Worm (Caenorhabditis elegans) whole organism, L4 larva: ENCODE measurements around the gene C28D4.7.

ENCODE experiments used
- F26F4.8 ChIP-seq: fragments of 200-800 bp; sonication (Bioruptor generic); conservative IDR thresholded peaks from 2 replicates; pipeline ENCODE4 v1.3.6; 2022; ENCODE audit warnings: missing genetic modification characterization, missing compliant biosample characterization
- T26A8.4 ChIP-seq: fragments of 200-800 bp; sonication (Bioruptor generic); IDR thresholded peaks from 2 replicates; pipeline ENCODE4 v1.3.6; 2022; ENCODE audit warnings: missing genetic modification characterization, missing compliant biosample characterization
- Y48G9A.11 ChIP-seq: fragments of 200-800 bp; sonication (Bioruptor generic); IDR thresholded peaks from 2 replicates; pipeline ENCODE4 v1.3.6; 2022; ENCODE audit warnings: missing genetic modification reagents, missing genetic modification characterization, missing compliant biosample characterization
- Y5F2A.4 ChIP-seq: fragments of 200-800 bp; sonication (Bioruptor generic); optimal IDR thresholded peaks from 2 replicates; lab custom pipeline; 2018; ENCODE audit warnings: mild to moderate bottlenecking, missing genetic modification characterization, missing compliant biosample characterization
- aha-1 ChIP-seq: fragments of 150-350 bp; peaks from one replicate; lab custom pipeline; 2014; ENCODE audit warnings: missing biosample characterization, missing genetic modification characterization
- ama-1 ChIP-seq: fragments of 150-350 bp; optimal IDR thresholded peaks from 2 replicates; lab custom pipeline; 2014; ENCODE audit warnings: inconsistent platforms, mixed read lengths
- attf-4 ChIP-seq: sonication (generic microtip); optimal IDR thresholded peaks from 3 replicates; lab custom pipeline; 2017; ENCODE audit warnings: missing biosample characterization, missing genetic modification characterization
- ceh-20 ChIP-seq: fragments of 200-800 bp; sonication (Bioruptor generic); IDR thresholded peaks from 2 replicates; pipeline ENCODE4 v1.3.6; 2022; ENCODE audit warnings: missing genetic modification reagents, missing genetic modification characterization, missing compliant biosample characterization
- ces-1 ChIP-seq: fragments of 150-350 bp; sonication (generic microtip); optimal IDR thresholded peaks from 4 replicates; lab custom pipeline; 2014; ENCODE audit warnings: missing biosample characterization, missing genetic modification reagents, missing genetic modification characterization
- daf-12 ChIP-seq: fragments of 150-350 bp; optimal IDR thresholded peaks from 2 replicates; lab custom pipeline; 2014; ENCODE audit warnings: missing biosample characterization, missing genetic modification reagents, missing genetic modification characterization
- daf-16 ChIP-seq, 3 experiments: sonication (generic microtip); optimal IDR thresholded peaks; 2 replicates each; lab custom pipeline; 2016 to 2017; ENCODE audit warnings: missing genetic modification characterization in 3 of 3, missing genetic modification reagents in 3 of 3, mild to moderate bottlenecking in 2 of 3, missing compliant biosample characterization in 2 of 3, missing biosample characterization in 1 of 3, moderate library complexity in 1 of 3
- daf-19 ChIP-seq: fragments of 200-800 bp; sonication (Bioruptor generic); conservative IDR thresholded peaks from 2 replicates; pipeline ENCODE4 v1.3.6; 2022; ENCODE audit warnings: missing genetic modification characterization, missing compliant biosample characterization
- dmd-6 ChIP-seq: fragments of 200-800 bp; sonication (Bioruptor generic); IDR thresholded peaks from 2 replicates; pipeline ENCODE4 v1.3.6; 2022; ENCODE audit warnings: missing genetic modification reagents, missing genetic modification characterization, missing compliant biosample characterization
- dmd-8 ChIP-seq: fragments of 200-800 bp; sonication (Bioruptor generic); IDR thresholded peaks from 2 replicates; pipeline ENCODE4 v1.3.6; 2022; ENCODE audit warnings: missing genetic modification characterization, missing compliant biosample characterization
- dmd-9 ChIP-seq: fragments of 200-800 bp; sonication (Bioruptor generic); IDR thresholded peaks from 2 replicates; pipeline ENCODE4 v1.3.6; 2022; ENCODE audit warnings: missing genetic modification reagents, missing genetic modification characterization, missing compliant biosample characterization
- dpl-1 ChIP-seq: fragments of 150-350 bp; optimal IDR thresholded peaks from 2 replicates; lab custom pipeline; 2014; ENCODE audit warnings: missing biosample characterization, missing genetic modification reagents, missing genetic modification characterization
- duxl-1 ChIP-seq: sonication (generic microtip); optimal IDR thresholded peaks from 2 replicates; lab custom pipeline; 2016; ENCODE audit warnings: mild to moderate bottlenecking, missing genetic modification characterization, moderate library complexity, missing compliant biosample characterization; ENCODE audit not compliant: poor library complexity
- dve-1 ChIP-seq: sonication (generic microtip); optimal IDR thresholded peaks from 2 replicates; lab custom pipeline; 2017; ENCODE audit warnings: antibody characterized with exemption, mild to moderate bottlenecking, missing genetic modification characterization, missing compliant biosample characterization; ENCODE audit not compliant: insufficient read depth
- egl-43 ChIP-seq: fragments of 200-800 bp; sonication (Bioruptor generic); IDR thresholded peaks from 2 replicates; pipeline ENCODE4 v1.3.6; 2022; ENCODE audit warnings: missing genetic modification reagents, missing genetic modification characterization, missing compliant biosample characterization
- fos-1 ChIP-seq: fragments of 150-350 bp; optimal IDR thresholded peaks from 2 replicates; lab custom pipeline; 2014; ENCODE audit warnings: missing biosample characterization, missing genetic modification characterization
- hlh-11 ChIP-seq: fragments of 200-800 bp; sonication (Bioruptor generic); optimal IDR thresholded peaks from 2 replicates; lab custom pipeline; 2018; ENCODE audit warnings: mild to moderate bottlenecking, missing genetic modification characterization, missing compliant biosample characterization
- hlh-30 ChIP-seq: sonication (generic microtip); optimal IDR thresholded peaks from 2 replicates; lab custom pipeline; 2017; ENCODE audit warnings: antibody characterized with exemption, mild to moderate bottlenecking, missing genetic modification characterization, missing compliant biosample characterization; ENCODE audit not compliant: insufficient read depth
- lin-1 ChIP-seq: fragments of 200-800 bp; sonication (Bioruptor generic); IDR thresholded peaks from 2 replicates; pipeline ENCODE4 v1.3.6; 2022; ENCODE audit warnings: missing genetic modification reagents, missing genetic modification characterization, missing compliant biosample characterization
- lsy-2 ChIP-seq, 2 experiments: fragments of 150-350 bp in 1 of 2; sonication (generic microtip) in 1 of 2; optimal IDR thresholded peaks; 2 replicates each; lab custom pipeline; 2014 to 2017; ENCODE audit warnings: missing biosample characterization in 2 of 2, missing genetic modification characterization in 2 of 2
- madf-5 ChIP-seq, 2 experiments: fragments of 200-800 bp; sonication (Bioruptor generic); IDR thresholded peaks; 2 replicates each; pipeline ENCODE4 v1.3.6; 2022; ENCODE audit warnings: missing compliant biosample characterization in 2 of 2, missing genetic modification characterization in 2 of 2
- mep-1 ChIP-seq: fragments of 150-350 bp; sonication (generic microtip); optimal IDR thresholded peaks from 3 replicates; lab custom pipeline; 2014; ENCODE audit warnings: missing biosample characterization, missing genetic modification characterization
- mxl-2 ChIP-seq: fragments of 200-800 bp; sonication (Bioruptor generic); conservative IDR thresholded peaks from 2 replicates; pipeline ENCODE4 v1.3.6; 2022; ENCODE audit warnings: missing genetic modification reagents, missing genetic modification characterization, missing compliant biosample characterization
- nhr-102 ChIP-seq: sonication (generic microtip); optimal IDR thresholded peaks from 2 replicates; lab custom pipeline; 2016; ENCODE audit warnings: mild to moderate bottlenecking, missing genetic modification characterization, moderate library complexity, missing compliant biosample characterization
- nhr-11 ChIP-seq: fragments of 150-350 bp; optimal IDR thresholded peaks from 2 replicates; lab custom pipeline; 2014; ENCODE audit warnings: missing biosample characterization, missing genetic modification characterization
- nhr-111 ChIP-seq: fragments of 200-800 bp; sonication (Bioruptor generic); optimal IDR thresholded peaks from 2 replicates; lab custom pipeline; 2018; ENCODE audit warnings: mild to moderate bottlenecking, missing genetic modification characterization, missing compliant biosample characterization
- nhr-28 ChIP-seq: fragments of 150-350 bp; optimal IDR thresholded peaks from 2 replicates; lab custom pipeline; 2014; ENCODE audit warnings: missing biosample characterization, missing genetic modification characterization
- nhr-41 ChIP-seq: fragments of 200-800 bp; sonication (Bioruptor generic); IDR thresholded peaks from 2 replicates; pipeline ENCODE4 v1.3.6; 2022; ENCODE audit warnings: missing genetic modification reagents, missing genetic modification characterization, missing compliant biosample characterization
- nhr-48 ChIP-seq: sonication (generic microtip); optimal IDR thresholded peaks from 2 replicates; lab custom pipeline; 2016; ENCODE audit warnings: mild to moderate bottlenecking, missing genetic modification characterization, missing compliant biosample characterization
- nhr-77 ChIP-seq: fragments of 150-350 bp; optimal IDR thresholded peaks from 2 replicates; lab custom pipeline; 2014; ENCODE audit warnings: missing biosample characterization, missing genetic modification characterization
- php-3 ChIP-seq: fragments of 200-800 bp; sonication (Bioruptor generic); IDR thresholded peaks from 2 replicates; pipeline ENCODE4 v1.3.6; 2022; ENCODE audit warnings: missing genetic modification reagents, missing genetic modification characterization, missing compliant biosample characterization
- pqm-1 ChIP-seq: sonication (generic microtip); optimal IDR thresholded peaks from 2 replicates; lab custom pipeline; 2017; ENCODE audit warnings: missing biosample characterization, missing genetic modification characterization
- rbr-2 ChIP-seq: sonication (generic microtip); optimal IDR thresholded peaks from 2 replicates; lab custom pipeline; 2016; ENCODE audit warnings: missing genotype, missing genetic modification characterization, missing compliant biosample characterization
- saeg-2 ChIP-seq: fragments of 200-800 bp; sonication (Bioruptor generic); IDR thresholded peaks from 2 replicates; pipeline ENCODE4 v1.3.6; 2022; ENCODE audit warnings: missing genetic modification reagents, missing genetic modification characterization, missing compliant biosample characterization
- unc-62 ChIP-seq, 3 experiments: fragments of 150-350 bp in 1 of 3; sonication (generic microtip); optimal IDR thresholded peaks in 2 of 3; peaks in 1 of 3; 1 replicate in 1 of 3; 2 replicates in 2 of 3; lab custom pipeline; 2014 to 2017; ENCODE audit warnings: missing biosample characterization in 3 of 3, missing genetic modification characterization in 3 of 3, missing genetic modification reagents in 3 of 3, missing genotype in 1 of 3
- zag-1 ChIP-seq: fragments of 150-350 bp; optimal IDR thresholded peaks from 2 replicates; lab custom pipeline; 2014; ENCODE audit warnings: missing biosample characterization, missing genetic modification characterization
- zfp-3 ChIP-seq: fragments of 200-800 bp; sonication (Bioruptor generic); conservative IDR thresholded peaks from 2 replicates; pipeline ENCODE4 v1.3.6; 2022; ENCODE audit warnings: missing genetic modification reagents, missing genetic modification characterization, missing compliant biosample characterization
- ztf-11 ChIP-seq: fragments of 150-350 bp; optimal IDR thresholded peaks from 2 replicates; lab custom pipeline; 2014; ENCODE audit warnings: missing biosample characterization, missing genetic modification characterization

C28D4.7 gene

DNA sequence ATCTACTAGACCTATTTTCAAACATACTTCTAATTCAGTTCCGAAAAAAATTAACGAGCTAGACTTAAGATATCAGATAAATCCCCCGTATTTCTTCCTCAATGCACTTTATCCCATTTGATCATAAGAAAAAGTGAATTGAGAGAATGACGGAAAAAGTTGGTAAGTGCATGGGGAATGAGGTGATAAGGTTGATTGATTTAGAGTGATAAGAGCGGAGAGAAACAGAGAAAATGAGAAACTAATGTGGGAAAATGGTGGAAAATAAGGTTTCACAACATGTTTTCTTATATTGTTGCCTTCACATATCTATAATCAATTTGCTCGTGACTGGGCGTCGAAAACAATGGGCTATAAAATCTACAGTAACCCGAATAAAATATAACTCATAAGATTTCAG is 7.2 kb downstream of the C28D4.7 start:
- no peak for TF ChIP-seq mxl-2 (GFP tag; lab: Robert Waterston, UW)
- no peak for TF ChIP-seq rbr-2
- peak; percentile 72 for TF ChIP-seq nhr-28
- TF ChIP-seq lsy-2 (tag; optimal IDR thresholded peaks at IDR 0.05; lab: Kevin White, UChicago), result peak in 1 of 2 experiments; percentile 72
- TF ChIP-seq daf-16 (GFP tag; optimal IDR thresholded peaks at IDR 0.05; lab: Kevin White, UChicago), result peak in 1 of 2 experiments; percentile 69
- peak; percentile 97 for TF ChIP-seq daf-16 (tag; optimal IDR thresholded peaks at IDR 0.05; lab: Kevin White, UChicago)
- TF ChIP-seq dmd-9 (GFP tag; lab: Robert Waterston, UW), result no peak
- TF ChIP-seq nhr-111 (GFP tag; lab: Kevin White, UChicago), result no peak
- peak; percentile 94 for TF ChIP-seq aha-1
- no peak for TF ChIP-seq fos-1 (tag; lab: Kevin White, UChicago)
- TF ChIP-seq dmd-8, result no peak
- no peak for TF ChIP-seq madf-5 (GFP tag; IDR thresholded peaks at IDR 0.05; lab: Robert Waterston, UW)
- TF ChIP-seq nhr-48 (tag; lab: Kevin White, UChicago), result no peak
- no peak for TF ChIP-seq duxl-1 (tag; lab: Kevin White, UChicago)
- no peak for TF ChIP-seq zag-1 (tag; lab: Kevin White, UChicago)
- no peak for TF ChIP-seq attf-4 (tag; lab: Kevin White, UChicago)
- TF ChIP-seq hlh-11, result peak; percentile 69
- no peak for TF ChIP-seq ceh-20 (GFP tag; lab: Robert Waterston, UW)
- no peak for TF ChIP-seq Y48G9A.11 (GFP tag; lab: Robert Waterston, UW)
- no peak for TF ChIP-seq dpl-1 (GFP tag; lab: Kevin White, UChicago)
- no peak for TF ChIP-seq nhr-102 (tag; lab: Kevin White, UChicago)
- TF ChIP-seq Y5F2A.4 (GFP tag; lab: Kevin White, UChicago), result no peak
- TF ChIP-seq nhr-41 (GFP tag; lab: Robert Waterston, UW), result no peak
- no peak for TF ChIP-seq lin-1 (GFP tag; lab: Robert Waterston, UW)
- peak; percentile 25 for TF ChIP-seq nhr-11 (tag; lab: Kevin White, UChicago)
- no peak for TF ChIP-seq ztf-11
- peak; percentile 57; the same call in 1 of the 2 replicates for TF ChIP-seq dmd-6 (GFP tag; lab: Robert Waterston, UW)
- no peak for TF ChIP-seq egl-43 (GFP tag; lab: Robert Waterston, UW)
- peak; percentile 17 for TF ChIP-seq mep-1 (tag; lab: Kevin White, UChicago)
- TF ChIP-seq hlh-30 (tag; lab: Kevin White, UChicago), result peak; percentile 64
- TF ChIP-seq ama-1 (lab: Kevin White, UChicago), result no peak
- peak; percentile 13 for TF ChIP-seq nhr-77 (tag; lab: Kevin White, UChicago)
- TF ChIP-seq ces-1 (GFP tag; lab: Kevin White, UChicago), result no peak
- TF ChIP-seq dve-1, result peak; percentile 76
- TF ChIP-seq daf-12 (tag; lab: Kevin White, UChicago), result no peak
- TF ChIP-seq zfp-3, result no peak
- TF ChIP-seq pqm-1 (tag; lab: Kevin White, UChicago), result peak; percentile 52
- no peak for TF ChIP-seq saeg-2 (GFP tag; lab: Robert Waterston, UW)
- TF ChIP-seq php-3 (GFP tag; lab: Robert Waterston, UW), result 0 out of 2 replicates have a peak, but pooled peaks have one; percentile 62

- TF ChIP-seq daf-19, result no peak
- no peak for TF ChIP-seq T26A8.4 (GFP tag; lab: Robert Waterston, UW)
- peak; percentile 1 for TF ChIP-seq hlh-11
- TF ChIP-seq unc-62 (GFP tag; optimal IDR thresholded peaks at IDR 0.05 in 1 of 2; lab: Kevin White, UChicago), result no peak
- no peak for TF ChIP-seq unc-62 (tag; optimal IDR thresholded peaks at IDR 0.05; lab: Kevin White, UChicago)
- no peak for TF ChIP-seq F26F4.8 (GFP tag; lab: Robert Waterston, UW)
- TF ChIP-seq, all 104 proteins: peak for 1
These were observed 8.1 kb downstream of the C28D4.7 start for ce11 chrIV:9734861-9735260.
